Worm (Caenorhabditis elegans) whole organism, late embryonic: ENCODE data around the gene ZK863.1.

Source experiments
- K02D7.2 ChIP-seq: sonication (generic microtip); optimal IDR thresholded peaks from 2 replicates; lab custom pipeline; 2017; ENCODE audit warnings: mild to moderate bottlenecking, missing genetic modification characterization, missing compliant biosample characterization
- elt-2 ChIP-seq: sonication (generic microtip); optimal IDR thresholded peaks from 2 replicates; lab custom pipeline; 2016; ENCODE audit warnings: missing genetic modification reagents, missing genetic modification characterization, missing compliant biosample characterization
- nhr-11 ChIP-seq: fragments of 150-350 bp; optimal IDR thresholded peaks from 2 replicates; lab custom pipeline; 2014; ENCODE audit warnings: missing biosample characterization, missing genetic modification characterization
- pax-1 ChIP-seq: fragments of 150-350 bp; optimal IDR thresholded peaks from 2 replicates; lab custom pipeline; 2014; ENCODE audit warnings: missing biosample characterization, missing genetic modification characterization
- pqm-1 ChIP-seq: sonication (generic microtip); optimal IDR thresholded peaks from 2 replicates; lab custom pipeline; 2016; ENCODE audit warnings: missing genetic modification characterization, missing compliant biosample characterization

DNA sequence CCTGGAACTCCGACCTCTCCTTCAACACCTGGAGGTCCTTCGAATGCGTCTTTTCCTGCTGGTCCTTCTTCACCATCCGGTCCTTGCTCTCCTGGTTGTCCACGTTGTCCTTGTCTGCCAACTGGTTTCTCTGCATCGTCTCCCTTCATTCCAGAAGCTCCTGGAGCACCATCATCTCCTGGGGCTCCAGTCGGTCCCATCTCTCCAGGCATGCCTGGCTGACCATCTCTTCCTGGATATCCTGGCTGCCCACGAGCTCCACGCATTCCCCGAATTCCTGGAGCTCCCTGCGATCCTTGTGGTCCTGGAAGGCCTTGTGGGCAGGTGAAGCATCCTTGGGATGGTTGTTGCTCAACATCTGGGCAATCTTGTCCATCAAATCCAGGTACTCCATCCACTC, 27.7 kb upstream of the ZK863.1 start:
- TF ChIP-seq K02D7.2 (no peak), nhr-11 (no peak), pqm-1 (tag; lab: Kevin White, UChicago) (no peak), elt-2 (no peak), pax-1 (tag; lab: Kevin White, UChicago) (no peak)
